Worm (Caenorhabditis elegans): ENCODE measurements around the gene srz-105.
"Not testable (repeated sequence)": the region's sequence is repeated elsewhere in the genome, so short reads cannot be mapped to it uniquely, and the experiment has no call there.

srz-105 gene

ce11 chrIV:16306918-16307317, 17.8 kb upstream of the srz-105 start:
- no peak for TF ChIP-seq mef-2 (tag; optimal IDR thresholded peaks at IDR 0.05)

- not testable (repeated sequence) for TF ChIP-seq lin-35 (GFP tag; optimal IDR thresholded peaks at IDR 0.05); pqm-1 (tag; optimal IDR thresholded peaks at IDR 0.05); nhr-20 (tag; optimal IDR thresholded peaks at IDR 0.05)
Observed at ce11 chrIV:16307925-16308324, 16.8 kb upstream of the srz-105 start, which contains the start of gene rac-2. TSS of gene rac-2 (plus strand) at chrIV:16308225.

ce11 chrIV:16310103-16310502, 14.6 kb upstream of the srz-105 start:
- no peak for TF ChIP-seq zip-4 (GFP tag; optimal IDR thresholded peaks at IDR 0.05)
- no peak for TF ChIP-seq ceh-90 (tag; optimal IDR thresholded peaks at IDR 0.05)
- no peak for TF ChIP-seq lsy-2 (tag; optimal IDR thresholded peaks at IDR 0.05)
- TF ChIP-seq unc-86 (tag; optimal IDR thresholded peaks at IDR 0.05) = no peak
- TF ChIP-seq nhr-11 (tag; optimal IDR thresholded peaks at IDR 0.05) = no peak
- no peak for TF ChIP-seq vab-15 (tag; optimal IDR thresholded peaks at IDR 0.05)
- no peak for TF ChIP-seq zag-1 (tag; optimal IDR thresholded peaks at IDR 0.05)
- no peak for TF ChIP-seq fkh-10 (GFP tag; optimal IDR thresholded peaks at IDR 0.05)
- TF ChIP-seq tlp-1 (tag; optimal IDR thresholded peaks at IDR 0.05) = no peak
- TF ChIP-seq fos-1 (tag; optimal IDR thresholded peaks at IDR 0.05) = no peak
- TF ChIP-seq nhr-19 (GFP tag; conservative IDR thresholded peaks at IDR 0.05) = no peak
- TF ChIP-seq pag-3 (tag; optimal IDR thresholded peaks at IDR 0.05; ENCODE audit: borderline replicate concordance, insufficient read depth) = no peak
- no peak for TF ChIP-seq grh-1 (GFP tag; IDR thresholded peaks at IDR 0.05)
- no peak for TF ChIP-seq nhr-77 (tag; optimal IDR thresholded peaks at IDR 0.05)
- no peak for TF ChIP-seq lir-3 (tag; optimal IDR thresholded peaks at IDR 0.05; ENCODE audit: poor library complexity)
- TF ChIP-seq nhr-47 (tag; optimal IDR thresholded peaks at IDR 0.05) = no peak

ce11 chrIV:16320410-16320809, 4.3 kb upstream of the srz-105 start, which contains the start of gene K03D3.5:
TSS of gene K03D3.5 (minus strand) at chrIV:16320510.
- TF ChIP-seq nhr-47 (tag; optimal IDR thresholded peaks at IDR 0.05) = no peak

- TF ChIP-seq aly-2 (tag; optimal IDR thresholded peaks at IDR 0.05) = no peak
- TF ChIP-seq lin-35 (GFP tag; optimal IDR thresholded peaks at IDR 0.05) = no peak
- no peak for TF ChIP-seq unc-98 (GFP tag; IDR thresholded peaks at IDR 0.05)
- TF ChIP-seq mep-1 (tag; optimal IDR thresholded peaks at IDR 0.05) = no peak
- TF ChIP-seq C34B4.2 (tag; optimal IDR thresholded peaks at IDR 0.05) = no peak
- no peak for TF ChIP-seq fkh-8 (tag; optimal IDR thresholded peaks at IDR 0.05)
- TF ChIP-seq isw-1 (GFP tag; IDR thresholded peaks at IDR 0.05) = no peak
- no peak for TF ChIP-seq dsc-1 (tag; optimal IDR thresholded peaks at IDR 0.05)
- no peak for TF ChIP-seq nhr-77 (tag; optimal IDR thresholded peaks at IDR 0.05)
- no peak for TF ChIP-seq nhr-237 (tag; optimal IDR thresholded peaks at IDR 0.05)
- TF ChIP-seq ets-5 (GFP tag; IDR thresholded peaks at IDR 0.05) = no peak
- TF ChIP-seq ceh-8 (GFP tag; optimal IDR thresholded peaks at IDR 0.05) = no peak
Observed at ce11 chrIV:16320866-16321265, 3.8 kb upstream of the srz-105 start, which contains the start of gene srz-61. TSS of gene srz-61 (plus strand) at chrIV:16321166.

- TF ChIP-seq fkh-8 (tag; optimal IDR thresholded peaks at IDR 0.05) = no peak
- TF ChIP-seq hlh-4 (tag; optimal IDR thresholded peaks at IDR 0.05) = peak; percentile 11
- TF ChIP-seq nhr-84 (tag; optimal IDR thresholded peaks at IDR 0.05) = no peak
- TF ChIP-seq lin-35 (GFP tag; optimal IDR thresholded peaks at IDR 0.05) = no peak
Observed at ce11 chrIV:16323373-16323772, 1.3 kb upstream of the srz-105 start, which contains the start of gene srz-104. TSS of gene srz-104 (plus strand) at chrIV:16323673.

Measured in whole organism, L1 larva.